Fruit fly (Drosophila melanogaster) whole organism, embryonic: Measurements from ENCODE around the gene Amacr.
A peak's percentile ranks its signal among the peaks of the same experiment; 100 is the strongest.

Experiments used
- C15 ChIP-seq: fragments of 200-800 bp; sonication (Bioruptor generic); IDR thresholded peaks from 3 replicates; pipeline ENCODE4 v1.3.6; 2022; ENCODE audit warnings: missing biosample characterization, missing genetic modification characterization
- CG10209 ChIP-seq: fragments of 200-800 bp; sonication (Bioruptor generic); optimal IDR thresholded peaks from 3 replicates; lab custom pipeline; 2017; ENCODE audit warnings: missing biosample characterization, mild to moderate bottlenecking, missing genetic modification characterization, missing genetic modification reagents
- CG10959 ChIP-seq: fragments of 200-800 bp; sonication (Bioruptor generic); IDR thresholded peaks from 2 replicates; pipeline ENCODE4 v1.3.6; 2022; ENCODE audit warnings: missing biosample characterization, missing genetic modification characterization
- CG12219 ChIP-seq: fragments of 200-800 bp; sonication (Bioruptor generic); optimal IDR thresholded peaks from 3 replicates; lab custom pipeline; 2018; ENCODE audit warnings: missing biosample characterization, mild to moderate bottlenecking, missing genetic modification characterization
- CG14667 ChIP-seq: fragments of 200-800 bp; sonication (Bioruptor generic); IDR thresholded peaks from 2 replicates; pipeline ENCODE4 v1.3.6; 2022; ENCODE audit warnings: missing biosample characterization, missing genetic modification characterization
- CG14710 ChIP-seq: fragments of 200-800 bp; sonication (Bioruptor generic); optimal IDR thresholded peaks from 3 replicates; lab custom pipeline; 2019; ENCODE audit warnings: missing biosample characterization, mild to moderate bottlenecking, missing genetic modification characterization, moderate library complexity
- CG15011 ChIP-seq: fragments of 200-800 bp; sonication (Bioruptor generic); optimal IDR thresholded peaks from 3 replicates; lab custom pipeline; 2018; ENCODE audit warnings: missing biosample characterization, mild to moderate bottlenecking, missing genetic modification characterization
- CG15479 ChIP-seq: fragments of 200-800 bp; sonication (Bioruptor generic); optimal IDR thresholded peaks from 3 replicates; lab custom pipeline; 2019; ENCODE audit warnings: missing biosample characterization, mild to moderate bottlenecking, missing genetic modification characterization, moderate library complexity
- CG1602 ChIP-seq: fragments of 200-800 bp; sonication (Bioruptor generic); optimal IDR thresholded peaks from 3 replicates; lab custom pipeline; 2016; ENCODE audit warnings: missing biosample characterization, missing genetic modification characterization
- CG16813 ChIP-seq: fragments of 200-800 bp; sonication (Bioruptor generic); IDR thresholded peaks from 3 replicates; pipeline ENCODE4 v1.3.6; 2022; ENCODE audit warnings: missing biosample characterization, missing genetic modification characterization; ENCODE audit not compliant: partially characterized antibody
- CG17829 ChIP-seq: fragments of 200-800 bp; optimal IDR thresholded peaks from 2 replicates; lab custom pipeline; 2019; ENCODE audit warnings: missing biosample characterization, mild to moderate bottlenecking, missing genetic modification characterization, moderate library complexity
- CG2712 ChIP-seq: fragments of 200-800 bp; optimal IDR thresholded peaks from 3 replicates; lab custom pipeline; 2019; ENCODE audit warnings: missing biosample characterization, mild to moderate bottlenecking, missing genetic modification characterization, moderate library complexity
- CG30403 ChIP-seq: fragments of 200-800 bp; sonication (Bioruptor generic); optimal IDR thresholded peaks from 3 replicates; lab custom pipeline; 2016; ENCODE audit warnings: missing biosample characterization, missing genetic modification characterization
- CG30431 ChIP-seq: fragments of 200-800 bp; sonication (Bioruptor generic); optimal IDR thresholded peaks from 2 replicates; lab custom pipeline; 2017; ENCODE audit warnings: missing biosample characterization, missing genetic modification characterization
- CG31224 ChIP-seq: fragments of 200-800 bp; sonication (Bioruptor generic); IDR thresholded peaks from 2 replicates; pipeline ENCODE4 v1.3.6; 2022; ENCODE audit warnings: missing biosample characterization, missing genetic modification characterization
- CG6813 ChIP-seq: fragments of 200-800 bp; sonication (Bioruptor generic); optimal IDR thresholded peaks from 2 replicates; lab custom pipeline; 2017; ENCODE audit warnings: missing biosample characterization, missing genetic modification characterization, mild to moderate bottlenecking, moderate library complexity, missing genetic modification reagents
- CG7745 ChIP-seq: fragments of 200-800 bp; sonication (Bioruptor generic); optimal IDR thresholded peaks from 2 replicates; lab custom pipeline; 2018; ENCODE audit warnings: missing biosample characterization, mild to moderate bottlenecking, missing genetic modification characterization, moderate library complexity
- CoRest ChIP-seq: fragments of 200-800 bp; sonication (Bioruptor generic); optimal IDR thresholded peaks from 3 replicates; lab custom pipeline; 2018; ENCODE audit warnings: missing biosample characterization, mild to moderate bottlenecking, missing genetic modification characterization, moderate library complexity
- CrebB ChIP-seq: fragments of 200-800 bp; sonication (Bioruptor generic); optimal IDR thresholded peaks from 3 replicates; lab custom pipeline; 2018; ENCODE audit warnings: missing biosample characterization, mild to moderate bottlenecking, missing genetic modification characterization
- Doc3 ChIP-seq: fragments of 200-800 bp; sonication (Bioruptor generic); IDR thresholded peaks from 3 replicates; pipeline ENCODE4 v1.3.6; 2022; ENCODE audit warnings: missing biosample characterization, missing genetic modification characterization; ENCODE audit not compliant: partially characterized antibody
- Drgx ChIP-seq: fragments of 200-800 bp; sonication (Bioruptor generic); IDR thresholded peaks from 2 replicates; pipeline ENCODE4 v1.3.6; 2022; ENCODE audit warnings: missing biosample characterization, missing genetic modification characterization
- H15 ChIP-seq: fragments of 200-800 bp; sonication (Bioruptor generic); IDR thresholded peaks from 3 replicates; pipeline ENCODE4 v1.3.6; 2022; ENCODE audit warnings: missing biosample characterization, missing genetic modification characterization
- H2.0 ChIP-seq: fragments of 200-800 bp; sonication (Bioruptor generic); IDR thresholded peaks from 2 replicates; pipeline ENCODE4 v1.3.6; 2022; ENCODE audit warnings: missing biosample characterization, missing genetic modification characterization
- HLH54F ChIP-seq: fragments of 200-800 bp; sonication (Bioruptor generic); optimal IDR thresholded peaks from 3 replicates; lab custom pipeline; 2016; ENCODE audit warnings: missing biosample characterization, missing genetic modification characterization
- HLHmδ ChIP-seq: fragments of 200-800 bp; sonication (Bioruptor generic); optimal IDR thresholded peaks from 2 replicates; lab custom pipeline; 2018; ENCODE audit warnings: missing biosample characterization, mild to moderate bottlenecking, missing genetic modification characterization, moderate library complexity
- Mes4 ChIP-seq: fragments of 200-800 bp; sonication (Bioruptor generic); optimal IDR thresholded peaks from 2 replicates; lab custom pipeline; 2016; ENCODE audit warnings: missing biosample characterization, missing genetic modification characterization
- Ravus ChIP-seq: fragments of 200-800 bp; sonication (Bioruptor generic); IDR thresholded peaks from 2 replicates; pipeline ENCODE4 v1.3.6; 2022; ENCODE audit warnings: missing biosample characterization, missing genetic modification characterization
- Scr ChIP-seq: fragments of 200-800 bp; sonication (Bioruptor generic); IDR thresholded peaks from 2 replicates; pipeline ENCODE4 v1.3.6; 2022; ENCODE audit warnings: missing biosample characterization, missing genetic modification characterization; ENCODE audit not compliant: partially characterized antibody
- Sox100B ChIP-seq: fragments of 200-800 bp; sonication (Bioruptor generic); optimal IDR thresholded peaks from 3 replicates; lab custom pipeline; 2018; ENCODE audit warnings: missing biosample characterization, mild to moderate bottlenecking, missing genetic modification characterization
- Sox102F ChIP-seq: fragments of 200-800 bp; sonication (Bioruptor generic); optimal IDR thresholded peaks from 2 replicates; lab custom pipeline; 2018; ENCODE audit warnings: missing biosample characterization, mild to moderate bottlenecking, missing genetic modification characterization, moderate library complexity
- al ChIP-seq: fragments of 200-800 bp; sonication (Bioruptor generic); IDR thresholded peaks from 2 replicates; pipeline ENCODE4 v1.3.6; 2022; ENCODE audit warnings: missing biosample characterization, missing genetic modification characterization
- bbx ChIP-seq: fragments of 200-800 bp; sonication (Bioruptor generic); IDR thresholded peaks from 2 replicates; pipeline ENCODE4 v1.3.6; 2022; ENCODE audit warnings: missing biosample characterization, missing genetic modification characterization; ENCODE audit not compliant: partially characterized antibody
- croc ChIP-seq: fragments of 200-800 bp; sonication (Bioruptor generic); conservative IDR thresholded peaks from 3 replicates; pipeline ENCODE4 v1.3.6; 2022; ENCODE audit warnings: missing biosample characterization, missing genetic modification characterization
- fd3F ChIP-seq: fragments of 200-800 bp; sonication (Bioruptor generic); optimal IDR thresholded peaks from 2 replicates; lab custom pipeline; 2018; ENCODE audit warnings: missing biosample characterization, mild to moderate bottlenecking, missing genetic modification characterization, moderate library complexity
- hb ChIP-seq: fragments of 200-800 bp; sonication (Bioruptor generic); IDR thresholded peaks from 3 replicates; pipeline ENCODE4 v1.3.6; 2022; ENCODE audit warnings: missing biosample characterization, missing genetic modification characterization; ENCODE audit not compliant: partially characterized antibody
- hbn ChIP-seq: fragments of 200-800 bp; sonication (Bioruptor generic); IDR thresholded peaks from 2 replicates; pipeline ENCODE4 v1.3.6; 2022; ENCODE audit warnings: missing biosample characterization, missing genetic modification characterization; ENCODE audit not compliant: partially characterized antibody
- inv ChIP-seq: fragments of 200-800 bp; sonication (Bioruptor generic); IDR thresholded peaks from 2 replicates; pipeline ENCODE4 v1.3.6; 2022; ENCODE audit warnings: missing biosample characterization, missing genetic modification characterization; ENCODE audit not compliant: partially characterized antibody
- mirr ChIP-seq: fragments of 200-800 bp; sonication (Bioruptor generic); optimal IDR thresholded peaks from 3 replicates; lab custom pipeline; 2018; ENCODE audit warnings: missing biosample characterization, mild to moderate bottlenecking, missing genetic modification characterization
- onecut ChIP-seq: fragments of 200-800 bp; sonication (Bioruptor generic); IDR thresholded peaks from 2 replicates; pipeline ENCODE4 v1.3.6; 2022; ENCODE audit warnings: missing biosample characterization, missing genetic modification characterization
- prd ChIP-seq, 3 experiments: fragments of >200 bp in 2 of 3; fragments of 200-800 bp in 1 of 3; sonication (Bioruptor generic) in 1 of 3; optimal IDR thresholded peaks in 2 of 3; IDR thresholded peaks in 1 of 3; 2 replicates in 2 of 3; 3 replicates in 1 of 3; pipeline versions ENCODE4 v1.3.6 to Lab custom; 2017 to 2022; ENCODE audit warnings: missing biosample characterization in 1 of 3, missing genetic modification characterization in 1 of 3
- pum ChIP-seq: fragments of 200-800 bp; sonication (Bioruptor generic); optimal IDR thresholded peaks from 2 replicates; lab custom pipeline; 2016; ENCODE audit warnings: missing biosample characterization, missing genetic modification characterization
- scrt ChIP-seq: fragments of 200-800 bp; sonication (Bioruptor generic); optimal IDR thresholded peaks from 2 replicates; lab custom pipeline; 2018; ENCODE audit warnings: missing biosample characterization, mild to moderate bottlenecking, missing genetic modification characterization, moderate library complexity
- ssp ChIP-seq: fragments of 200-800 bp; sonication (Bioruptor generic); IDR thresholded peaks from 2 replicates; pipeline ENCODE4 v1.3.6; 2022; ENCODE audit warnings: missing biosample characterization, missing genetic modification characterization
- trem ChIP-seq: fragments of 200-800 bp; optimal IDR thresholded peaks from 3 replicates; lab custom pipeline; 2019; ENCODE audit warnings: missing biosample characterization, mild to moderate bottlenecking, missing genetic modification characterization, moderate library complexity
- tup ChIP-seq: fragments of 200-800 bp; sonication (Bioruptor generic); optimal IDR thresholded peaks from 2 replicates; lab custom pipeline; 2016; ENCODE audit warnings: missing biosample characterization, mild to moderate bottlenecking, missing genetic modification characterization, moderate library complexity
- vfl ChIP-seq: fragments of 200-800 bp; sonication (Bioruptor generic); optimal IDR thresholded peaks from 2 replicates; lab custom pipeline; 2016; ENCODE audit warnings: missing biosample characterization, missing genetic modification characterization
- yki ChIP-seq: fragments of >200 bp; optimal IDR thresholded peaks from 3 replicates; lab custom pipeline; 2018
- zfh2 ChIP-seq: fragments of 200-800 bp; sonication (Bioruptor generic); optimal IDR thresholded peaks from 2 replicates; lab custom pipeline; 2016; ENCODE audit warnings: missing biosample characterization, missing genetic modification characterization

Gene Amacr

dm6 chr2L:20759809-20760485 is 7.8 kb upstream of the Amacr start (continued):
- TF ChIP-seq CG15011 (GFP tag; lab: Kevin White, UChicago): no peak
- peak; percentile 40 for TF ChIP-seq CG1602 (GFP tag; lab: Kevin White, UChicago)
- no peak for TF ChIP-seq Mes4
- TF ChIP-seq CG17829 (tag; lab: Kevin White, UChicago): peak; percentile 37
- TF ChIP-seq croc (GFP tag; lab: Robert Waterston, UW): no peak; the same call in 2 of the 3 replicates
- TF ChIP-seq Sox102F (GFP tag; lab: Kevin White, UChicago): peak; percentile 61
- TF ChIP-seq hb (GFP tag; lab: Robert Waterston, UW): no peak
- TF ChIP-seq CG2712 (tag; lab: Kevin White, UChicago): peak; percentile 68
- 0 out of 3 replicates have a peak, but pooled peaks have one; percentile 28 for TF ChIP-seq H15 (GFP tag; lab: Robert Waterston, UW)
- no peak for TF ChIP-seq CG16813
- no peak for TF ChIP-seq CG15479
- no peak for TF ChIP-seq Ravus (GFP tag; lab: Robert Waterston, UW)
- no peak for TF ChIP-seq HLH54F
- TF ChIP-seq CG12219 (GFP tag; lab: Kevin White, UChicago): no peak
- TF ChIP-seq CG31224: no peak
- no peak for TF ChIP-seq tup
- TF ChIP-seq pum (GFP tag; lab: Kevin White, UChicago): peak; percentile 1
- peak; percentile 34 for TF ChIP-seq CG6813 (GFP tag; lab: Kevin White, UChicago)
- TF ChIP-seq Scr (GFP tag; lab: Robert Waterston, UW): no peak
- TF ChIP-seq Doc3: no peak
- TF ChIP-seq CG7745 (tag; lab: Kevin White, UChicago): no peak
- no peak for TF ChIP-seq H2.0 (GFP tag; lab: Robert Waterston, UW)
- TF ChIP-seq bbx (GFP tag; lab: Robert Waterston, UW): no peak
- peak; percentile 14 for TF ChIP-seq zfh2 (GFP tag; lab: Kevin White, UChicago)
- TF ChIP-seq CG30431: no peak
- 0 out of 2 replicates have a peak, but pooled peaks have one; percentile 21 for TF ChIP-seq Drgx
- peak; percentile 66 for TF ChIP-seq onecut (GFP tag; lab: Robert Waterston, UW)
- no peak for TF ChIP-seq CrebB (tag; lab: Kevin White, UChicago)
- TF ChIP-seq CG30403 (GFP tag; lab: Kevin White, UChicago): peak; percentile 53
- TF ChIP-seq scrt (GFP tag; lab: Kevin White, UChicago): no peak
- peak; percentile 12 for TF ChIP-seq trem
- TF ChIP-seq vfl (GFP tag; lab: Kevin White, UChicago): no peak
- TF ChIP-seq yki (lab: Kevin White, UChicago): no peak
- TF ChIP-seq mirr (GFP tag; lab: Kevin White, UChicago): no peak
- TF ChIP-seq HLHmδ: no peak
- TF ChIP-seq C15: 0 out of 3 replicates have a peak, but pooled peaks have one; percentile 24
- no peak for TF ChIP-seq hbn (GFP tag; lab: Robert Waterston, UW)
- no peak for TF ChIP-seq prd (optimal IDR thresholded peaks at IDR 0.05; lab: Kevin White, UChicago)
- peak; percentile 46; the same call in 2 of the 3 replicates for TF ChIP-seq prd (GFP tag; IDR thresholded peaks at IDR 0.05; lab: Robert Waterston, UW)
- TF ChIP-seq Sox100B: peak; percentile 53
- TF ChIP-seq CoRest (tag; lab: Kevin White, UChicago): peak; percentile 70
- peak; percentile 32 for TF ChIP-seq CG14710 (tag; lab: Kevin White, UChicago)
- no peak for TF ChIP-seq inv (GFP tag; lab: Robert Waterston, UW)
- peak; percentile 38 for TF ChIP-seq CG10209 (GFP tag; lab: Kevin White, UChicago)
- TF ChIP-seq al (GFP tag; lab: Robert Waterston, UW): 0 out of 2 replicates have a peak, but pooled peaks have one; percentile 23
- peak; percentile 43 for TF ChIP-seq fd3F
- no peak for TF ChIP-seq CG14667 (GFP tag; lab: Robert Waterston, UW)
- no peak for TF ChIP-seq CG10959 (GFP tag; lab: Robert Waterston, UW)
- TF ChIP-seq ssp (GFP tag; lab: Robert Waterston, UW): no peak; the same call in 1 of the 2 replicates
